Fruit fly (Drosophila melanogaster): ENCODE data around the gene CG12523.

CG12523 gene

dm6 chr3L:10784566-10785003 lies 16.4 kb upstream of the CG12523 start (continued):
- TF ChIP-seq ewg (GFP tag; optimal IDR thresholded peaks at IDR 0.05) = peak; percentile 22
- no peak for TF ChIP-seq Hey (tag; optimal IDR thresholded peaks at IDR 0.05)
- no peak for TF ChIP-seq hkb (optimal IDR thresholded peaks at IDR 0.05)
- TF ChIP-seq hkb (GFP tag; IDR thresholded peaks at IDR 0.05) = peak; percentile 52; the same call in 1 of the 2 replicates
- no peak for TF ChIP-seq eve (GFP tag; optimal IDR thresholded peaks at IDR 0.05)
- TF ChIP-seq tin (GFP tag; optimal IDR thresholded peaks at IDR 0.05) = no peak
- no peak for TF ChIP-seq CG12299 (tag; optimal IDR thresholded peaks at IDR 0.05)
- peak; percentile 61 for TF ChIP-seq dmrt11E (tag; optimal IDR thresholded peaks at IDR 0.05)
- TF ChIP-seq zen (tag; optimal IDR thresholded peaks at IDR 0.05) = no peak
- TF ChIP-seq CG14050 (GFP tag; IDR thresholded peaks at IDR 0.05) = no peak
- no peak for TF ChIP-seq CG16863 (GFP tag; optimal IDR thresholded peaks at IDR 0.05)
- TF ChIP-seq kni (GFP tag; optimal IDR thresholded peaks at IDR 0.05) = no peak
- TF ChIP-seq pum (GFP tag; optimal IDR thresholded peaks at IDR 0.05) = no peak
- no peak for TF ChIP-seq wek (GFP tag; optimal IDR thresholded peaks at IDR 0.05)
- TF ChIP-seq nmo (GFP tag; optimal IDR thresholded peaks at IDR 0.05) = peak; percentile 70
- TF ChIP-seq mld (GFP tag; IDR thresholded peaks at IDR 0.05; ENCODE audit: partially characterized antibody) = no peak
- TF ChIP-seq oc (tag; optimal IDR thresholded peaks at IDR 0.05) = no peak
- 0 out of 2 replicates have a peak, but pooled peaks have one; percentile 6 for TF ChIP-seq HLH3B (GFP tag; IDR thresholded peaks at IDR 0.05)
- no peak for TF ChIP-seq CG11696 (GFP tag; IDR thresholded peaks at IDR 0.05)
- no peak for TF ChIP-seq CG9797 (GFP tag; optimal IDR thresholded peaks at IDR 0.05)
- TF ChIP-seq zf30C (GFP tag; optimal IDR thresholded peaks at IDR 0.05) = no peak
- TF ChIP-seq Ets97D (GFP tag; optimal IDR thresholded peaks at IDR 0.05) = no peak
- no peak for TF ChIP-seq CG16815 (GFP tag; optimal IDR thresholded peaks at IDR 0.05)
- TF ChIP-seq CG6813 (GFP tag; optimal IDR thresholded peaks at IDR 0.05) = no peak
- no peak for TF ChIP-seq CG16813 (GFP tag; IDR thresholded peaks at IDR 0.05; ENCODE audit: partially characterized antibody)
- TF ChIP-seq Tbp (GFP tag; optimal IDR thresholded peaks at IDR 0.05) = no peak
- TF ChIP-seq CG15601 (tag; optimal IDR thresholded peaks at IDR 0.05) = peak; percentile 19
- TF ChIP-seq maf-S (GFP tag; optimal IDR thresholded peaks at IDR 0.05) = no peak
- TF ChIP-seq shn (GFP tag; optimal IDR thresholded peaks at IDR 0.05) = no peak
- no peak for TF ChIP-seq otp (GFP tag; IDR thresholded peaks at IDR 0.05)
- TF ChIP-seq rib (GFP tag; IDR thresholded peaks at IDR 0.05) = no peak
- TF ChIP-seq fd3F (GFP tag; optimal IDR thresholded peaks at IDR 0.05) = no peak
- TF ChIP-seq Nf-YB (GFP tag; optimal IDR thresholded peaks at IDR 0.05) = no peak
- TF ChIP-seq CG4360 (GFP tag; IDR thresholded peaks at IDR 0.05) = no peak
- no peak for TF ChIP-seq CG31224 (GFP tag; IDR thresholded peaks at IDR 0.05)
- peak; percentile 60 for TF ChIP-seq CG6689 (GFP tag; IDR thresholded peaks at IDR 0.05)
- no peak for TF ChIP-seq CG15514 (GFP tag; optimal IDR thresholded peaks at IDR 0.05)
- TF ChIP-seq CG4404 (GFP tag; IDR thresholded peaks at IDR 0.05) = no peak
- TF ChIP-seq gcm2 (GFP tag; optimal IDR thresholded peaks at IDR 0.05) = no peak
- peak; percentile 50; the same call in 1 of the 2 replicates for TF ChIP-seq Xrp1 (GFP tag; IDR thresholded peaks at IDR 0.05)
- TF ChIP-seq E2f1 (GFP tag; IDR thresholded peaks at IDR 0.05) = 0 out of 2 replicates have a peak, but pooled peaks have one; percentile 37
- no peak for TF ChIP-seq CG12744 (GFP tag; optimal IDR thresholded peaks at IDR 0.05)
- TF ChIP-seq Dref (GFP tag; IDR thresholded peaks at IDR 0.05) = no peak
- TF ChIP-seq CG42726 (GFP tag; IDR thresholded peaks at IDR 0.05; ENCODE audit: partially characterized antibody) = no peak
- TF ChIP-seq CG3065 (GFP tag; optimal IDR thresholded peaks at IDR 0.05) = no peak
- TF ChIP-seq CG2678 (tag; optimal IDR thresholded peaks at IDR 0.05) = peak; percentile 60
- peak; percentile 72 for TF ChIP-seq gem (tag; optimal IDR thresholded peaks at IDR 0.05)
- TF ChIP-seq jigr1 (GFP tag; IDR thresholded peaks at IDR 0.05) = no peak
- no peak for TF ChIP-seq CG10565 (GFP tag; optimal IDR thresholded peaks at IDR 0.05)
- no peak for TF ChIP-seq vfl (GFP tag; optimal IDR thresholded peaks at IDR 0.05)
- no peak for TF ChIP-seq Ravus (GFP tag; IDR thresholded peaks at IDR 0.05)
- TF ChIP-seq CG8388 (GFP tag; optimal IDR thresholded peaks at IDR 0.05) = peak; percentile 45
